Worm (Caenorhabditis elegans): ENCODE results near the gene pqn-16.

Gene pqn-16

ce11 chrV:9175218-9175837 is 1.4 kb downstream of the pqn-16 start, which contains the start of gene spas-1:
Gene spas-1 (plus strand): TSS chrV:9175789.
- TF ChIP-seq cnd-1 (tag; optimal IDR thresholded peaks at IDR 0.05) = no peak
- TF ChIP-seq ham-2 (GFP tag; optimal IDR thresholded peaks at IDR 0.05) = no peak
- TF ChIP-seq sem-2 (GFP tag; optimal IDR thresholded peaks at IDR 0.05) = no peak
- peak; percentile 86 for TF ChIP-seq nhr-237 (tag; optimal IDR thresholded peaks at IDR 0.05)
- peak; percentile 93 for TF ChIP-seq mep-1 (tag; optimal IDR thresholded peaks at IDR 0.05)
- TF ChIP-seq drap-1 (GFP tag; optimal IDR thresholded peaks at IDR 0.05) = peak; percentile 34
- peak; percentile 42 for TF ChIP-seq lin-32 (GFP tag; optimal IDR thresholded peaks at IDR 0.05)
- TF ChIP-seq blmp-1 (tag; optimal IDR thresholded peaks at IDR 0.05) = no peak
- no peak for TF ChIP-seq ceh-39 (tag; optimal IDR thresholded peaks at IDR 0.05)
- peak; percentile 78 for TF ChIP-seq lin-13 (tag; optimal IDR thresholded peaks at IDR 0.05)
- TF ChIP-seq ztf-11 (tag; optimal IDR thresholded peaks at IDR 0.05) = no peak
- no peak for TF ChIP-seq hlh-1 (tag; optimal IDR thresholded peaks at IDR 0.05)
- peak; percentile 60 for TF ChIP-seq M03D4.4 (tag; optimal IDR thresholded peaks at IDR 0.05)
- TF ChIP-seq nhr-28 (tag; optimal IDR thresholded peaks at IDR 0.05) = no peak
- no peak for TF ChIP-seq ces-1 (GFP tag; optimal IDR thresholded peaks at IDR 0.05)
- no peak for TF ChIP-seq nhr-76 (tag; optimal IDR thresholded peaks at IDR 0.05)
- peak; percentile 32 for TF ChIP-seq mls-2 (tag; optimal IDR thresholded peaks at IDR 0.05)
- peak; percentile 15 for TF ChIP-seq nhr-2 (tag; optimal IDR thresholded peaks at IDR 0.05)
- peak; percentile 38 for TF ChIP-seq unc-62 (GFP tag; optimal IDR thresholded peaks at IDR 0.05)
- TF ChIP-seq pha-4 (tag; optimal IDR thresholded peaks at IDR 0.05) = peak; percentile 84
- TF ChIP-seq nhr-12 (tag; optimal IDR thresholded peaks at IDR 0.05) = no peak
- TF ChIP-seq unc-120 (tag; optimal IDR thresholded peaks at IDR 0.05; ENCODE audit: poor library complexity, severe bottlenecking) = no peak
- TF ChIP-seq elt-3 (tag; optimal IDR thresholded peaks at IDR 0.05) = no peak
- no peak for TF ChIP-seq flh-1 (GFP tag; optimal IDR thresholded peaks at IDR 0.05)
- TF ChIP-seq elt-1 (tag; optimal IDR thresholded peaks at IDR 0.05; ENCODE audit: borderline replicate concordance, insufficient read depth) = no peak
- no peak for TF ChIP-seq snpc-4 (tag; optimal IDR thresholded peaks at IDR 0.05)
- no peak for TF ChIP-seq sptf-1 (tag; optimal IDR thresholded peaks at IDR 0.05)
- no peak for TF ChIP-seq lsy-2 (tag; optimal IDR thresholded peaks at IDR 0.05)
- no peak for TF ChIP-seq mab-5 (tag; optimal IDR thresholded peaks at IDR 0.05)
- no peak for TF ChIP-seq bed-3 (GFP tag; optimal IDR thresholded peaks at IDR 0.05)
- TF ChIP-seq zip-8 (tag; optimal IDR thresholded peaks at IDR 0.05) = peak; percentile 62
- TF ChIP-seq unc-39 (tag; optimal IDR thresholded peaks at IDR 0.05) = no peak
- TF ChIP-seq tbx-8 (GFP tag; optimal IDR thresholded peaks at IDR 0.05) = no peak
- TF ChIP-seq ceh-83 (GFP tag; optimal IDR thresholded peaks at IDR 0.05) = no peak
- peak; percentile 56 for TF ChIP-seq ceh-43 (GFP tag; optimal IDR thresholded peaks at IDR 0.05)

- TF ChIP-seq mep-1 (tag; optimal IDR thresholded peaks at IDR 0.05) (no peak), lin-13 (tag; optimal IDR thresholded peaks at IDR 0.05) (no peak), elt-1 (tag; optimal IDR thresholded peaks at IDR 0.05; ENCODE audit: borderline replicate concordance, insufficient read depth) (no peak), mab-5 (tag; optimal IDR thresholded peaks at IDR 0.05) (no peak), cnd-1 (tag; optimal IDR thresholded peaks at IDR 0.05) (no peak), ceh-39 (tag; optimal IDR thresholded peaks at IDR 0.05) (no peak), bed-3 (GFP tag; optimal IDR thresholded peaks at IDR 0.05) (no peak), drap-1 (GFP tag; optimal IDR thresholded peaks at IDR 0.05) (no peak), sem-2 (GFP tag; optimal IDR thresholded peaks at IDR 0.05) (no peak), unc-120 (tag; optimal IDR thresholded peaks at IDR 0.05; ENCODE audit: poor library complexity, severe bottlenecking) (no peak), blmp-1 (tag; optimal IDR thresholded peaks at IDR 0.05) (peak; percentile 32), ham-2 (GFP tag; optimal IDR thresholded peaks at IDR 0.05) (peak; percentile 13), unc-39 (tag; optimal IDR thresholded peaks at IDR 0.05) (no peak), elt-3 (tag; optimal IDR thresholded peaks at IDR 0.05) (no peak), ceh-43 (GFP tag; optimal IDR thresholded peaks at IDR 0.05) (no peak), flh-1 (GFP tag; optimal IDR thresholded peaks at IDR 0.05) (no peak), M03D4.4 (tag; optimal IDR thresholded peaks at IDR 0.05) (no peak)
These were observed 7.9 kb downstream of the pqn-16 start, which contains the start of gene ptr-1 for ce11 chrV:9181669-9182250. Gene ptr-1 (minus strand): TSS chrV:9181719.
